Fruit fly (Drosophila melanogaster) whole organism, adult: Measurements from ENCODE around the gene CG12116.

Experiments
- CG11617 ChIP-seq: fragments of 200-800 bp; sonication (Bioruptor generic); optimal IDR thresholded peaks from 2 replicates; lab custom pipeline; 2017; ENCODE audit warnings: mild to moderate bottlenecking, missing biosample characterization, missing genetic modification reagents, missing genetic modification characterization
- CG1620 ChIP-seq: fragments of 200-800 bp; sonication (Bioruptor generic); optimal IDR thresholded peaks from 2 replicates; lab custom pipeline; 2016; ENCODE audit warnings: missing biosample characterization, missing genetic modification characterization
- CG7045 ChIP-seq: fragments of 200-800 bp; sonication (Bioruptor generic); optimal IDR thresholded peaks from 2 replicates; lab custom pipeline; 2017; ENCODE audit warnings: missing biosample characterization, mild to moderate bottlenecking, missing genetic modification characterization
- Crg-1 ChIP-seq: fragments of 200-800 bp; sonication (Bioruptor generic); optimal IDR thresholded peaks from 2 replicates; lab custom pipeline; 2016; ENCODE audit warnings: missing biosample characterization, missing genetic modification characterization
- Mnt ChIP-seq: fragments of 200-800 bp; sonication (Bioruptor generic); optimal IDR thresholded peaks from 2 replicates; lab custom pipeline; 2016; ENCODE audit warnings: missing biosample characterization, mild to moderate bottlenecking, missing genetic modification characterization
- bab1 ChIP-seq: fragments of 200-800 bp; sonication (Bioruptor generic); optimal IDR thresholded peaks from 3 replicates; lab custom pipeline; 2019; ENCODE audit warnings: missing biosample characterization, mild to moderate bottlenecking, missing genetic modification characterization, moderate library complexity
- cic ChIP-seq: fragments of 200-800 bp; sonication (Bioruptor generic); optimal IDR thresholded peaks from 2 replicates; lab custom pipeline; 2017; ENCODE audit warnings: missing biosample characterization, mild to moderate bottlenecking, missing genetic modification characterization, moderate library complexity
- kay ChIP-seq: fragments of 200-800 bp; sonication (Bioruptor generic); peaks from one replicate; lab custom pipeline; 2016; ENCODE audit warnings: missing biosample characterization, missing genetic modification characterization, borderline replicate concordance
- ovo ChIP-seq: fragments of 200-800 bp; sonication (Bioruptor generic); optimal IDR thresholded peaks from 2 replicates; lab custom pipeline; 2016; ENCODE audit warnings: missing biosample characterization, missing genetic modification characterization

dm6 chrX:8460686-8461085 is 8.1 kb downstream of the CG12116 start, which contains the start of gene CG15347:
- TF ChIP-seq bab1: no peak
- TF ChIP-seq Crg-1 (GFP tag; lab: Kevin White, UChicago): peak; percentile 2
- TF ChIP-seq ovo (GFP tag; lab: Kevin White, UChicago): no peak
- no peak for TF ChIP-seq CG7045 (GFP tag; lab: Kevin White, UChicago)
- no peak for TF ChIP-seq kay (GFP tag; lab: Kevin White, UChicago)
- no peak for TF ChIP-seq CG1620 (GFP tag; lab: Kevin White, UChicago)
- peak; percentile 6 for TF ChIP-seq Mnt
- TF ChIP-seq cic (GFP tag; lab: Kevin White, UChicago): peak; percentile 2
- TF ChIP-seq CG11617: no peak
